Worm (Caenorhabditis elegans): ENCODE results near the gene C34F11.8.

The C34F11.8 gene

ce11 chrII:5182451-5182850 is 28.3 kb downstream of the C34F11.8 start (continued):
- TF ChIP-seq arid-1 (GFP tag; conservative IDR thresholded peaks at IDR 0.05) (no peak), lin-1 (GFP tag; IDR thresholded peaks at IDR 0.05) (peak; percentile 71; the same call in 1 of the 2 replicates), nhr-76 (tag; optimal IDR thresholded peaks at IDR 0.05) (no peak), egl-43 (GFP tag; IDR thresholded peaks at IDR 0.05) (peak; percentile 61; the same call in 1 of the 2 replicates), F37D6.2 (tag; optimal IDR thresholded peaks at IDR 0.05) (peak; percentile 2), hif-1 (tag; optimal IDR thresholded peaks at IDR 0.05) (peak in 1 of 2 experiments; percentile 65), zfp-3 (GFP tag; conservative IDR thresholded peaks at IDR 0.05) (0 out of 2 replicates have a peak, but pooled peaks have one; percentile 34), F10B5.3 (tag; optimal IDR thresholded peaks at IDR 0.05) (no peak), lir-3 (tag; optimal IDR thresholded peaks at IDR 0.05) (no peak), ceh-62 (tag; optimal IDR thresholded peaks at IDR 0.05) (no peak), unc-130 (GFP tag; optimal IDR thresholded peaks at IDR 0.05) (no peak), attf-4 (tag; optimal IDR thresholded peaks at IDR 0.05) (no peak), ceh-44 (GFP tag; IDR thresholded peaks at IDR 0.05) (no peak), F49E8.2 (tag; optimal IDR thresholded peaks at IDR 0.05; ENCODE audit: borderline replicate concordance) (no peak), skn-1 (tag; optimal IDR thresholded peaks at IDR 0.05) (no peak), nhr-6 (tag; optimal IDR thresholded peaks at IDR 0.05) (peak; percentile 42), D1046.2 (GFP tag; IDR thresholded peaks at IDR 0.05) (no peak), snpc-1.2 (GFP tag; IDR thresholded peaks at IDR 0.05) (no peak), saeg-2 (GFP tag; IDR thresholded peaks at IDR 0.05) (0 out of 2 replicates have a peak, but pooled peaks have one; percentile 24), mxl-2 (GFP tag; conservative IDR thresholded peaks at IDR 0.05) (peak; percentile 57; the same call in 1 of the 2 replicates), unc-39 (tag; optimal IDR thresholded peaks at IDR 0.05) (no peak), ZK337.2 (GFP tag; IDR thresholded peaks at IDR 0.05) (no peak), daf-19 (GFP tag; conservative IDR thresholded peaks at IDR 0.05) (no peak), egl-27 (tag; optimal IDR thresholded peaks at IDR 0.05) (no peak), zip-11 (GFP tag; IDR thresholded peaks at IDR 0.05) (no peak), mep-1 (tag; optimal IDR thresholded peaks at IDR 0.05) (peak; percentile 65), ceh-82 (tag; optimal IDR thresholded peaks at IDR 0.05) (no peak), zip-2 (tag; optimal IDR thresholded peaks at IDR 0.05) (no peak), T26A8.4 (GFP tag; IDR thresholded peaks at IDR 0.05) (peak; percentile 63), dmd-8 (GFP tag; IDR thresholded peaks at IDR 0.05) (no peak), mes-2 (tag; optimal IDR thresholded peaks at IDR 0.05; ENCODE audit: poor library complexity, severe bottlenecking) (peak; percentile 15), mdl-1 (tag; optimal IDR thresholded peaks at IDR 0.05) (peak; percentile 53 to 79), Y105C5A.15 (GFP tag; IDR thresholded peaks at IDR 0.05) (no peak), set-16 (GFP tag; IDR thresholded peaks at IDR 0.05) (peak; percentile 29; the same call in 1 of the 2 replicates), madf-9 (GFP tag; conservative IDR thresholded peaks at IDR 0.05) (peak; percentile 55; the same call in 1 of the 2 replicates), dmd-9 (GFP tag; IDR thresholded peaks at IDR 0.05) (no peak), duxl-1 (tag; optimal IDR thresholded peaks at IDR 0.05; ENCODE audit: poor library complexity) (no peak), dmd-6 (GFP tag; IDR thresholded peaks at IDR 0.05) (peak; percentile 97), lin-15B (tag; optimal IDR thresholded peaks at IDR 0.05) (no peak), Y48G9A.11 (GFP tag; IDR thresholded peaks at IDR 0.05) (no peak), spr-3 (GFP tag; optimal IDR thresholded peaks at IDR 0.05) (no peak), nhr-48 (tag; optimal IDR thresholded peaks at IDR 0.05) (peak; percentile 82), ama-1 (optimal IDR thresholded peaks at IDR 0.05) (peak; percentile 7), T20F7.1 (GFP tag; optimal IDR thresholded peaks at IDR 0.05) (peak; percentile 65), daf-8 (GFP tag; IDR thresholded peaks at IDR 0.05) (no peak), fos-1 (tag; optimal IDR thresholded peaks at IDR 0.05) (no peak), F44E2.7 (GFP tag; IDR thresholded peaks at IDR 0.05) (no peak), ceh-20 (GFP tag; IDR thresholded peaks at IDR 0.05) (peak; percentile 80; the same call in 1 of the 2 replicates), daf-16 (GFP tag; optimal IDR thresholded peaks at IDR 0.05) (peak in 1 of 2 experiments; percentile 65), daf-16 (tag; optimal IDR thresholded peaks at IDR 0.05) (peak; percentile 87), nhr-102 (tag; optimal IDR thresholded peaks at IDR 0.05) (peak; percentile 68), fkh-10 (GFP tag; optimal IDR thresholded peaks at IDR 0.05) (no peak)
